Worm (Caenorhabditis elegans): ENCODE results near the gene clec-65.

clec-65 gene

DNA sequence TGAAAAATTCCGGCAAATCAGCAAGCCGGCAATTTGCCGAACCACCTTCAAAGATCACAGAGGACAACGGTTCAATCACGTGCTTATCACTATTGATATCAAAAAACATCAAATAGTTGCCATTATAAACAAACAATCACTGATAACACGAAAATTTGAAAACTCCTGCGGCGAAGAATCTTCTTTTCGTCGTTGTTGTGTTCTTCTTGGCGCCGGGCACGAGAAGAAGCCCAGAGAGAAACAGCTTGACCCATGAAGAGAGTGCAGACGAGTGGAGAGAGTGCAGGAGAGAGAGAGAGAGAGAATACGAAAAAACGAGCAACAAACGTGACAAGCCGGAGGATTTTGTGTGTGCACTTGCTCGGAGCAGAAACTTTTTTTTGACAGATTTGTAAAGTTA lies 22.4 kb upstream of the clec-65 start:
- no peak for TF ChIP-seq nfya-1 (tag; optimal IDR thresholded peaks at IDR 0.05)
- TF ChIP-seq ceh-2 (tag; optimal IDR thresholded peaks at IDR 0.05), result no peak
- TF ChIP-seq ceh-6 (GFP tag; optimal IDR thresholded peaks at IDR 0.05), result no peak
- TF ChIP-seq F13H6.1 (tag; optimal IDR thresholded peaks at IDR 0.05), result no peak
- peak; percentile 37 for TF ChIP-seq ceh-18 (tag; optimal IDR thresholded peaks at IDR 0.05)
- TF ChIP-seq madf-2 (tag; optimal IDR thresholded peaks at IDR 0.05), result no peak
- peak; percentile 21 for TF ChIP-seq hlh-30 (tag; optimal IDR thresholded peaks at IDR 0.05; ENCODE audit: insufficient read depth)
- TF ChIP-seq hlh-13 (GFP tag; optimal IDR thresholded peaks at IDR 0.05), result no peak
- TF ChIP-seq ceh-19 (GFP tag; optimal IDR thresholded peaks at IDR 0.05), result no peak
- no peak for TF ChIP-seq ceh-30 (tag; optimal IDR thresholded peaks at IDR 0.05)
- no peak for TF ChIP-seq unc-3 (GFP tag; conservative IDR thresholded peaks at IDR 0.05)
- no peak for TF ChIP-seq unc-3 (tag; optimal IDR thresholded peaks at IDR 0.05)
- TF ChIP-seq pha-4 (tag; optimal IDR thresholded peaks at IDR 0.05), result no peak
- TF ChIP-seq npax-4 (tag; optimal IDR thresholded peaks at IDR 0.05), result no peak
- no peak for TF ChIP-seq ztf-16 (tag; optimal IDR thresholded peaks at IDR 0.05)
- TF ChIP-seq pros-1 (tag; optimal IDR thresholded peaks at IDR 0.05), result no peak
- TF ChIP-seq rnt-1 (tag; optimal IDR thresholded peaks at IDR 0.05), result no peak
- TF ChIP-seq tbx-2 (tag; optimal IDR thresholded peaks at IDR 0.05), result no peak
- peak; percentile 36 for TF ChIP-seq elt-2 (tag; optimal IDR thresholded peaks at IDR 0.05)
- no peak for TF ChIP-seq fax-1 (tag; optimal IDR thresholded peaks at IDR 0.05)
- TF ChIP-seq K02D7.2 (tag; optimal IDR thresholded peaks at IDR 0.05), result no peak

ce11 chrII:12879758-12880157 lies 21.4 kb upstream of the clec-65 start:
- TF ChIP-seq sdc-2 (tag; optimal IDR thresholded peaks at IDR 0.05) (no peak), syd-9 (tag; optimal IDR thresholded peaks at IDR 0.05) (no peak), C38D4.7 (GFP tag; optimal IDR thresholded peaks at IDR 0.05) (no peak), Y22D7AL.16 (tag; optimal IDR thresholded peaks at IDR 0.05) (no peak), mec-3 (tag; optimal IDR thresholded peaks at IDR 0.05; ENCODE audit: borderline replicate concordance) (no peak), nfya-1 (tag; optimal IDR thresholded peaks at IDR 0.05) (no peak), pha-4 (tag; optimal IDR thresholded peaks at IDR 0.05) (no peak), sox-4 (tag; optimal IDR thresholded peaks at IDR 0.05) (no peak), K02D7.2 (tag; optimal IDR thresholded peaks at IDR 0.05) (no peak), ceh-2 (tag; optimal IDR thresholded peaks at IDR 0.05) (no peak), nhr-11 (tag; optimal IDR thresholded peaks at IDR 0.05) (no peak), pax-1 (tag; optimal IDR thresholded peaks at IDR 0.05) (no peak), ceh-9 (tag; optimal IDR thresholded peaks at IDR 0.05) (no peak)

DNA sequence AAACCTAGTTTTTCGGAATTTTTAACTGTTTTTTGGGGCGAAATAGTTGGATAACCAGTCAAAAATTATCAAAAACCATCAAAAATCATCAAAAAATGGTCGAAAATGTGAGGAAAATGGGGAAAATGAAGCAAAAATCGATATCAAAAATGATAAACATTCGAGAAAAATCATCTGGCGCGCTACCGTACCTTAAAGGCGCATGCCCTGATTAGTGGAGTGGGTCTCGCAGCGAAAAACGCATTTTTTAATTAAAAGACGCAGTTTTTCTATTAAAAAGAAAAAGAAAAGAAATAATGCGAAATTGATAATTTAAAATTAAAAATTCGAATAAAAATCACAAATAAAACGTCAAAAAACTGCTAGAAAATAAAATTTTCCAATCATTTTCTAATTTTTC lies 20.7 kb upstream of the clec-65 start, which contains the start of gene F35C5.1:
F35C5.1 (plus strand) TSS at position 399 of the 400 bp plus-strand sequence.
- no peak for TF ChIP-seq unc-86 (tag; optimal IDR thresholded peaks at IDR 0.05)
- no peak for TF ChIP-seq ets-4 (tag; optimal IDR thresholded peaks at IDR 0.05)

DNA sequence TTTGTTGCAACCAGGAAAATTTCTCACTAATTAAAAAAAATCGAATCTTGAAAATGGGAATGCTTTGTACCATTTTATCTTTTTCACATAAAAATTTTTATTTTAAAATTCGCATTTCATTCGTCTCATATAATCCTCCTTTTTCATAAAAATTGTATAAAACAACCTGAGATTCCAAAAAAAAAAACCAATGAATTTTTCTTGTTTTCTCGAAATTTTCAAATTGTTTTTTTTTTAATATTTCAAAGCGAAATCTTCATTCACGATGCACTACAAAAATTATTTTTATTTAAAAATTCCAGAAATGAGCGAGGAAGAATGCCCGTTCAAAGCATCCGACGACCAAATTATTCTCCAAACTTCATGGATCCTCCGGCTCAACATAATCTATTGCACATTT lies 16.2 kb upstream of the clec-65 start, which contains the start of gene sra-14:
sra-14 (plus strand) TSS at position 301 of the 400 bp plus-strand sequence.
- no peak for TF ChIP-seq nhr-11 (tag; optimal IDR thresholded peaks at IDR 0.05)
- no peak for TF ChIP-seq tbx-7 (tag; optimal IDR thresholded peaks at IDR 0.05)
- TF ChIP-seq fkh-10 (GFP tag; optimal IDR thresholded peaks at IDR 0.05), result no peak
- TF ChIP-seq ceh-30 (tag; optimal IDR thresholded peaks at IDR 0.05), result no peak
- no peak for TF ChIP-seq tbx-2 (tag; optimal IDR thresholded peaks at IDR 0.05)
- no peak for TF ChIP-seq ceh-31 (tag; optimal IDR thresholded peaks at IDR 0.05)
- TF ChIP-seq ceh-34 (tag; optimal IDR thresholded peaks at IDR 0.05), result no peak
- no peak for TF ChIP-seq pax-1 (tag; optimal IDR thresholded peaks at IDR 0.05)
- TF ChIP-seq sox-4 (tag; optimal IDR thresholded peaks at IDR 0.05), result no peak
- no peak for TF ChIP-seq syd-9 (tag; optimal IDR thresholded peaks at IDR 0.05)
- no peak for TF ChIP-seq dve-1 (tag; optimal IDR thresholded peaks at IDR 0.05)
- no peak for TF ChIP-seq C08G9.2 (tag; optimal IDR thresholded peaks at IDR 0.05)
- TF ChIP-seq gmeb-2 (tag; optimal IDR thresholded peaks at IDR 0.05), result no peak

All from whole organism, late embryonic.